Worm (Caenorhabditis elegans) whole organism, midembryonic: Measurements from ENCODE around the gene srw-109.

Experiments used
- T22C8.4 ChIP-seq: fragments of 200-800 bp; sonication (Bioruptor generic); IDR thresholded peaks from 2 replicates; pipeline ENCODE4 v1.3.6; 2022; ENCODE audit warnings: missing genetic modification characterization, missing compliant biosample characterization
- cog-1 ChIP-seq: sonication (generic microtip); optimal IDR thresholded peaks from 2 replicates; lab custom pipeline; 2016; ENCODE audit warnings: missing genetic modification characterization, missing compliant biosample characterization
- flt-1 ChIP-seq: fragments of 200-800 bp; sonication (Bioruptor generic); IDR thresholded peaks from 2 replicates; pipeline ENCODE4 v1.3.6; 2022; ENCODE audit warnings: missing genetic modification characterization, missing compliant biosample characterization
- med-1 ChIP-seq: sonication (generic microtip); optimal IDR thresholded peaks from 2 replicates; lab custom pipeline; 2017; ENCODE audit warnings: missing genetic modification characterization, mild to moderate bottlenecking, missing compliant biosample characterization, antibody characterized with exemption, missing genetic modification reagents; ENCODE audit not compliant: insufficient read depth
- ref-1 ChIP-seq: fragments of 200-800 bp; sonication (Bioruptor generic); conservative IDR thresholded peaks from 2 replicates; pipeline ENCODE4 v1.3.6; 2022; ENCODE audit warnings: missing genetic modification reagents, missing genetic modification characterization, missing compliant biosample characterization
- tab-1 ChIP-seq: fragments of 200-800 bp; sonication (Bioruptor generic); IDR thresholded peaks from 2 replicates; pipeline ENCODE4 v1.3.6; 2022; ENCODE audit warnings: missing genetic modification characterization, missing compliant biosample characterization
- ztf-23 ChIP-seq: fragments of 200-800 bp; sonication (Bioruptor generic); IDR thresholded peaks from 2 replicates; pipeline ENCODE4 v1.3.6; 2022; ENCODE audit warnings: missing genetic modification reagents, missing genetic modification characterization, missing compliant biosample characterization

ce11 chrV:559940-560339 lies 48.8 kb downstream of the srw-109 start, which contains the start of gene srx-7:
- TF ChIP-seq ref-1 (GFP tag; lab: Robert Waterston, UW) (no peak), flt-1 (no peak), tab-1 (no peak), med-1 (GFP tag; lab: Kevin White, UChicago) (no peak), ztf-23 (GFP tag; lab: Robert Waterston, UW) (no peak), T22C8.4 (GFP tag; lab: Robert Waterston, UW) (no peak), cog-1 (tag; lab: Kevin White, UChicago) (no peak)
